Fruit fly (Drosophila melanogaster): ENCODE measurements around the gene mkg-p.

mkg-p gene

DNA sequence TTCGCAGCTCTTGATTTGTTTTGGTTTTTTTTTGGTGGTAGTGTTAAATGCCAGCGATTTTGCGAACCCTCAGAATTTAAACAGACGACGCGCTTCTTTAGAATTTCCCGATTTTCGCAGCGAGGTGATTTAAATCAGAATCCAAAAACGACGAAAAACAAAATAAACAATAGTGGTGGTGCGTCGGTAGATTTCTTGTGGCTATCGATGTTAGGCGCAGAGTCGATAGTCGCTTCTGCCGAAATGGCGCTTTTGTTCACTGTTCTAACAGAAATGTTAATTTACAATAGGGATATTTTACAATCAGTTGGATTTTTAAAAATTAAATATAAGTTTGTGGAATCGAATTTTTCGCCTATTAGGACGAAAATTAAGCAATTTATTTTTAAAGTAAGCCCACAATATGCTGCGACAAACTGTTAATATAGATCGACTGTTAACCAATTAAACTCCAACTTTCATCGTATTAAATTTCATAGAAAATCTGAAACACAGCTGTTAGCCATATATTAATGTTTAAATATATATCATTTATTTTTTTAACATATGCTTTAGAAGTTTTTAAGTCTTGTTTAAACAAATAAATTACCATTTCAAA, 44.2 kb upstream of the mkg-p start, which contains the start of gene CG6983 (continued):
- TF ChIP-seq CG34376 (GFP tag; optimal IDR thresholded peaks at IDR 0.05) = no peak
- TF ChIP-seq cg (GFP tag; optimal IDR thresholded peaks at IDR 0.05) = no peak
- peak; percentile 69 for TF ChIP-seq CG1603 (tag; optimal IDR thresholded peaks at IDR 0.05)
- no peak for TF ChIP-seq tin (GFP tag; optimal IDR thresholded peaks at IDR 0.05)
- TF ChIP-seq abd-A (tag; optimal IDR thresholded peaks at IDR 0.05) = no peak
- TF ChIP-seq zfh1 (GFP tag; IDR thresholded peaks at IDR 0.05) = 0 out of 3 replicates have a peak, but pooled peaks have one; percentile 11
- TF ChIP-seq row (GFP tag; IDR thresholded peaks at IDR 0.05) = no peak
- peak; percentile 85 for TF ChIP-seq BEAF-32 (GFP tag; optimal IDR thresholded peaks at IDR 0.05)
- TF ChIP-seq dm (GFP tag; optimal IDR thresholded peaks at IDR 0.05) = no peak
- peak; percentile 74 for TF ChIP-seq Med (GFP tag)
- peak; percentile 16 for TF ChIP-seq stwl (tag; optimal IDR thresholded peaks at IDR 0.05)
- no peak for TF ChIP-seq CG17912 (GFP tag; optimal IDR thresholded peaks at IDR 0.05)
- TF ChIP-seq corto (GFP tag; optimal IDR thresholded peaks at IDR 0.05) = peak; percentile 14
- TF ChIP-seq CG34422 (GFP tag; IDR thresholded peaks at IDR 0.05) = peak; percentile 8; the same call in 1 of the 3 replicates
- no peak for TF ChIP-seq CG16863 (GFP tag; optimal IDR thresholded peaks at IDR 0.05)
- no peak for TF ChIP-seq CG12155 (GFP tag; optimal IDR thresholded peaks at IDR 0.05)
- no peak for TF ChIP-seq CG8290 (GFP tag; optimal IDR thresholded peaks at IDR 0.05)
- peak in 1 of 2 experiments; percentile 6 for TF ChIP-seq CG8290 (tag; optimal IDR thresholded peaks at IDR 0.05)
- TF ChIP-seq CG11560 (tag; IDR thresholded peaks at IDR 0.05) = no peak
- TF ChIP-seq Doc3 (GFP tag; IDR thresholded peaks at IDR 0.05; ENCODE audit: partially characterized antibody) = peak; percentile 61
- TF ChIP-seq Dref (GFP tag; IDR thresholded peaks at IDR 0.05) = peak; percentile 85
- TF ChIP-seq CG13287 (GFP tag; IDR thresholded peaks at IDR 0.05; ENCODE audit: partially characterized antibody) = peak; percentile 85
- TF ChIP-seq CG7786 (GFP tag; optimal IDR thresholded peaks at IDR 0.05) = no peak
- TF ChIP-seq inv (GFP tag; IDR thresholded peaks at IDR 0.05; ENCODE audit: partially characterized antibody) = peak; percentile 76
- TF ChIP-seq CG15514 (GFP tag; optimal IDR thresholded peaks at IDR 0.05) = peak; percentile 3
- TF ChIP-seq Lpt (GFP tag; optimal IDR thresholded peaks at IDR 0.05) = no peak
- TF ChIP-seq gce (GFP tag; IDR thresholded peaks at IDR 0.05) = no peak
- TF ChIP-seq Spps (tag; optimal IDR thresholded peaks at IDR 0.05) = no peak
- TF ChIP-seq NfI (GFP tag; optimal IDR thresholded peaks at IDR 0.05) = peak; percentile 6
- no peak for TF ChIP-seq stc (GFP tag; IDR thresholded peaks at IDR 0.05)
- no peak for TF ChIP-seq CG9437 (GFP tag; optimal IDR thresholded peaks at IDR 0.05)
- peak; percentile 8 for TF ChIP-seq ewg (GFP tag; optimal IDR thresholded peaks at IDR 0.05)
- TF ChIP-seq dati (GFP tag; IDR thresholded peaks at IDR 0.05) = no peak
- peak; percentile 1 for TF ChIP-seq CG8924 (tag; optimal IDR thresholded peaks at IDR 0.05)
- TF ChIP-seq vnd (GFP tag; IDR thresholded peaks at IDR 0.05; ENCODE audit: partially characterized antibody) = peak; percentile 69; the same call in 2 of the 3 replicates
- no peak for TF ChIP-seq ham (GFP tag; IDR thresholded peaks at IDR 0.05)
- TF ChIP-seq zf30C (GFP tag; optimal IDR thresholded peaks at IDR 0.05) = no peak
- no peak for TF ChIP-seq CG1832 (GFP tag; optimal IDR thresholded peaks at IDR 0.05)
- peak; percentile 89 for TF ChIP-seq sens (GFP tag)
- TF ChIP-seq CG17361 (GFP tag; IDR thresholded peaks at IDR 0.05) = 0 out of 3 replicates have a peak, but pooled peaks have one; percentile 22
- TF ChIP-seq pita (GFP tag; optimal IDR thresholded peaks at IDR 0.05) = no peak
- no peak for TF ChIP-seq croc (GFP tag; conservative IDR thresholded peaks at IDR 0.05)
- peak; percentile 4; the same call in 1 of the 2 replicates for TF ChIP-seq Adf1 (GFP tag; IDR thresholded peaks at IDR 0.05)
- TF ChIP-seq dpn (GFP tag; optimal IDR thresholded peaks at IDR 0.05) = peak in 1 of 2 experiments; percentile 0
- TF ChIP-seq ci (GFP tag; IDR thresholded peaks at IDR 0.05) = peak; percentile 77; the same call in 2 of the 3 replicates
- no peak for TF ChIP-seq Hand (GFP tag; optimal IDR thresholded peaks at IDR 0.05)
- no peak for TF ChIP-seq NFAT (GFP tag; IDR thresholded peaks at IDR 0.05)
- peak; percentile 75 for TF ChIP-seq sna (GFP tag; IDR thresholded peaks at IDR 0.05; ENCODE audit: partially characterized antibody)
- TF ChIP-seq ato (GFP tag; IDR thresholded peaks at IDR 0.05; ENCODE audit: partially characterized antibody) = no peak; the same call in none of the 2 replicates
- TF ChIP-seq Hr51 (GFP tag; optimal IDR thresholded peaks at IDR 0.05) = no peak

Measured in whole organism, embryonic.